Worm (Caenorhabditis elegans): ENCODE data around the gene wdr-5.3.

ce11 chrV:10722595-10722994 lies 14.3 kb upstream of the wdr-5.3 start:
- no peak for TF ChIP-seq ama-1 (optimal IDR thresholded peaks at IDR 0.05)
- no peak for TF ChIP-seq ama-1 (GFP tag; optimal IDR thresholded peaks at IDR 0.05)
- TF ChIP-seq lin-35 (GFP tag; optimal IDR thresholded peaks at IDR 0.05), result no peak
- no peak for TF ChIP-seq him-1 (tag; optimal IDR thresholded peaks at IDR 0.05)
- no peak for TF ChIP-seq unc-62 (GFP tag; optimal IDR thresholded peaks at IDR 0.05)
- TF ChIP-seq F22D6.2 (tag; optimal IDR thresholded peaks at IDR 0.05), result no peak
